Worm (Caenorhabditis elegans) whole organism, L4 larva: ENCODE results near the gene T04B8.5.

Experiments used
- F37D6.2 ChIP-seq: sonication (generic microtip); optimal IDR thresholded peaks from 2 replicates; lab custom pipeline; 2016; ENCODE audit warnings: mild to moderate bottlenecking, missing genetic modification characterization, missing compliant biosample characterization
- ceh-44 ChIP-seq: fragments of 200-800 bp; sonication (Bioruptor generic); IDR thresholded peaks from 2 replicates; pipeline ENCODE4 v1.3.6; 2022; ENCODE audit warnings: missing genetic modification reagents, missing genetic modification characterization, missing compliant biosample characterization
- daf-12 ChIP-seq: fragments of 150-350 bp; optimal IDR thresholded peaks from 2 replicates; lab custom pipeline; 2014; ENCODE audit warnings: missing biosample characterization, missing genetic modification reagents, missing genetic modification characterization
- egl-27 ChIP-seq: sonication (generic microtip); optimal IDR thresholded peaks from 3 replicates; lab custom pipeline; 2017; ENCODE audit warnings: missing biosample characterization, missing genetic modification reagents, missing genetic modification characterization
- fos-1 ChIP-seq: fragments of 150-350 bp; optimal IDR thresholded peaks from 2 replicates; lab custom pipeline; 2014; ENCODE audit warnings: missing biosample characterization, missing genetic modification characterization
- hlh-30 ChIP-seq: sonication (generic microtip); optimal IDR thresholded peaks from 2 replicates; lab custom pipeline; 2017; ENCODE audit warnings: antibody characterized with exemption, mild to moderate bottlenecking, missing genetic modification characterization, missing compliant biosample characterization; ENCODE audit not compliant: insufficient read depth
- lin-13 ChIP-seq: fragments of 150-350 bp; optimal IDR thresholded peaks from 2 replicates; lab custom pipeline; 2014; ENCODE audit warnings: missing biosample characterization, missing genetic modification reagents, missing genetic modification characterization
- mep-1 ChIP-seq: fragments of 150-350 bp; sonication (generic microtip); optimal IDR thresholded peaks from 3 replicates; lab custom pipeline; 2014; ENCODE audit warnings: missing biosample characterization, missing genetic modification characterization
- nhr-237 ChIP-seq: sonication (generic microtip); optimal IDR thresholded peaks from 2 replicates; lab custom pipeline; 2017; ENCODE audit warnings: missing biosample characterization, missing genetic modification characterization
- nhr-25 ChIP-seq: sonication (generic microtip); optimal IDR thresholded peaks from 2 replicates; lab custom pipeline; 2017; ENCODE audit warnings: missing genetic modification characterization, mild to moderate bottlenecking, missing compliant biosample characterization, antibody characterized with exemption, moderate library complexity, borderline replicate concordance; ENCODE audit not compliant: insufficient read depth
- nhr-28 ChIP-seq: fragments of 150-350 bp; optimal IDR thresholded peaks from 2 replicates; lab custom pipeline; 2014; ENCODE audit warnings: missing biosample characterization, missing genetic modification characterization
- pha-4 ChIP-seq, 2 experiments: fragments of 150-350 bp in 1 of 2; fragments of 200-800 bp in 1 of 2; sonication (Bioruptor generic) in 1 of 2; IDR thresholded peaks in 1 of 2; optimal IDR thresholded peaks in 1 of 2; 2 replicates each; pipeline versions ENCODE4 v1.3.6 to Lab custom; 2014 to 2022; ENCODE audit warnings: missing genetic modification characterization in 2 of 2, missing genetic modification reagents in 2 of 2, missing biosample characterization in 1 of 2, missing compliant biosample characterization in 1 of 2
- snpc-4 ChIP-seq: fragments of 150-350 bp; optimal IDR thresholded peaks from 2 replicates; lab custom pipeline; 2014; ENCODE audit warnings: missing biosample characterization, missing genetic modification characterization
- zag-1 ChIP-seq: fragments of 150-350 bp; optimal IDR thresholded peaks from 2 replicates; lab custom pipeline; 2014; ENCODE audit warnings: missing biosample characterization, missing genetic modification characterization

- no peak for TF ChIP-seq fos-1 (tag; lab: Kevin White, UChicago)
- TF ChIP-seq ceh-44 (GFP tag; lab: Robert Waterston, UW) = no peak
- TF ChIP-seq snpc-4 (tag; lab: Kevin White, UChicago) = no peak
- TF ChIP-seq mep-1 (tag; lab: Kevin White, UChicago) = no peak
- TF ChIP-seq pha-4 (GFP tag; IDR thresholded peaks at IDR 0.05; lab: Robert Waterston, UW) = no peak
- TF ChIP-seq pha-4 (tag; optimal IDR thresholded peaks at IDR 0.05; lab: Kevin White, UChicago) = no peak
- no peak for TF ChIP-seq egl-27
- no peak for TF ChIP-seq zag-1 (tag; lab: Kevin White, UChicago)
- TF ChIP-seq nhr-237 = no peak
- no peak for TF ChIP-seq nhr-25
- no peak for TF ChIP-seq daf-12
- TF ChIP-seq nhr-28 = no peak
- TF ChIP-seq lin-13 (GFP tag; lab: Kevin White, UChicago) = no peak
- no peak for TF ChIP-seq F37D6.2 (tag; lab: Kevin White, UChicago)
- TF ChIP-seq hlh-30 (tag; lab: Kevin White, UChicago) = no peak
These were observed at the start of gene T04B8.5 for ce11 chrII:624443-624842.
